Worm (Caenorhabditis elegans) whole organism, young adult: ENCODE measurements around the gene K05F1.13.

Experiments used
- B0336.3 ChIP-seq: fragments of 200-800 bp; sonication (Bioruptor generic); IDR thresholded peaks from 2 replicates; pipeline ENCODE4 v1.3.6; 2022; ENCODE audit warnings: missing genetic modification characterization, missing compliant biosample characterization
- D2030.7 ChIP-seq: fragments of 200-800 bp; sonication (Bioruptor generic); IDR thresholded peaks from 2 replicates; pipeline ENCODE4 v1.3.6; 2022; ENCODE audit warnings: missing genetic modification reagents, missing genetic modification characterization, missing compliant biosample characterization
- F10E7.11 ChIP-seq: sonication (generic microtip); optimal IDR thresholded peaks from 2 replicates; lab custom pipeline; 2017; ENCODE audit warnings: mild to moderate bottlenecking, missing genetic modification characterization, moderate library complexity, missing compliant biosample characterization
- F23B12.7 ChIP-seq: sonication (generic microtip); optimal IDR thresholded peaks from 2 replicates; lab custom pipeline; 2017; ENCODE audit warnings: missing genetic modification characterization, mild to moderate bottlenecking, missing compliant biosample characterization, antibody characterized with exemption, moderate library complexity; ENCODE audit not compliant: insufficient read depth
- F49E8.2 ChIP-seq: sonication (generic microtip); optimal IDR thresholded peaks from 3 replicates; lab custom pipeline; 2017; ENCODE audit warnings: missing genetic modification characterization, mild to moderate bottlenecking, missing compliant biosample characterization, antibody characterized with exemption, moderate library complexity; ENCODE audit not compliant: insufficient read depth
- Y53F4B.3 ChIP-seq: fragments of 200-800 bp; sonication (Bioruptor generic); IDR thresholded peaks from 2 replicates; pipeline ENCODE4 v1.3.6; 2022; ENCODE audit warnings: missing genetic modification reagents, missing genetic modification characterization, missing compliant biosample characterization
- Y53G8AR.9 ChIP-seq: fragments of 200-800 bp; sonication (Bioruptor generic); conservative IDR thresholded peaks from 2 replicates; pipeline ENCODE4 v1.3.6; 2022; ENCODE audit warnings: missing genetic modification reagents, missing genetic modification characterization, missing compliant biosample characterization
- Y56A3A.18 ChIP-seq: fragments of 200-800 bp; sonication (Bioruptor generic); IDR thresholded peaks from 2 replicates; pipeline ENCODE4 v1.3.6; 2022; ENCODE audit warnings: missing genetic modification reagents, missing genetic modification characterization, missing compliant biosample characterization
- Y95B8A.8 ChIP-seq: fragments of 200-800 bp; sonication (Bioruptor generic); IDR thresholded peaks from 2 replicates; pipeline ENCODE4 v1.3.6; 2022; ENCODE audit warnings: missing genetic modification reagents, missing genetic modification characterization, missing compliant biosample characterization
- ZK185.1 ChIP-seq: sonication (generic microtip); optimal IDR thresholded peaks from 2 replicates; lab custom pipeline; 2016; ENCODE audit warnings: mild to moderate bottlenecking, missing genetic modification characterization, missing compliant biosample characterization; ENCODE audit not compliant: poor library complexity, severe bottlenecking
- ama-1 ChIP-seq, 3 experiments: fragments of 150-350 bp in 1 of 3; sonication (generic microtip) in 2 of 3; optimal IDR thresholded peaks; 2 replicates each; lab custom pipeline; 2014 to 2018; ENCODE audit warnings: missing biosample characterization in 2 of 3, missing genetic modification characterization in 2 of 3, missing genetic modification reagents in 2 of 3
- aptf-2 ChIP-seq: fragments of 200-800 bp; sonication (Bioruptor generic); conservative IDR thresholded peaks from 2 replicates; pipeline ENCODE4 v1.3.6; 2022; ENCODE audit warnings: missing genetic modification reagents, missing genetic modification characterization, missing compliant biosample characterization
- atf-7 ChIP-seq: sonication (generic microtip); optimal IDR thresholded peaks from 2 replicates; lab custom pipeline; 2017; ENCODE audit warnings: mild to moderate bottlenecking, missing genetic modification characterization, missing compliant biosample characterization
- attf-5 ChIP-seq: fragments of 200-800 bp; sonication (Bioruptor generic); optimal IDR thresholded peaks from 2 replicates; lab custom pipeline; 2018; ENCODE audit warnings: mild to moderate bottlenecking, missing genetic modification characterization, missing compliant biosample characterization
- ccch-3 ChIP-seq: fragments of 200-800 bp; sonication (Bioruptor generic); optimal IDR thresholded peaks from 2 replicates; lab custom pipeline; 2018; ENCODE audit warnings: mild to moderate bottlenecking, missing genetic modification characterization, missing compliant biosample characterization
- cebp-1 ChIP-seq, 2 experiments: fragments of 200-800 bp in 1 of 2; sonication (Bioruptor generic) in 1 of 2; sonication (generic microtip) in 1 of 2; IDR thresholded peaks in 1 of 2; optimal IDR thresholded peaks in 1 of 2; 2 replicates each; pipeline versions ENCODE4 v1.3.6 to Lab custom; 2017 to 2022; ENCODE audit warnings: missing compliant biosample characterization in 2 of 2, missing genetic modification characterization in 2 of 2, mild to moderate bottlenecking in 1 of 2, missing genetic modification reagents in 1 of 2, moderate library complexity in 1 of 2
- ceh-100 ChIP-seq: fragments of 200-800 bp; sonication (Bioruptor generic); IDR thresholded peaks from 2 replicates; pipeline ENCODE4 v1.3.6; 2022; ENCODE audit warnings: missing genetic modification reagents, missing genetic modification characterization, missing compliant biosample characterization
- ceh-27 ChIP-seq: fragments of 200-800 bp; sonication (Bioruptor generic); optimal IDR thresholded peaks from 2 replicates; lab custom pipeline; 2018; ENCODE audit warnings: mild to moderate bottlenecking, missing genetic modification characterization, moderate library complexity, missing compliant biosample characterization
- dox-1 ChIP-seq: fragments of 200-800 bp; sonication (Bioruptor generic); IDR thresholded peaks from 2 replicates; pipeline ENCODE4 v1.3.6; 2022; ENCODE audit warnings: missing genetic modification reagents, missing genetic modification characterization, missing compliant biosample characterization
- dpl-1 ChIP-seq: fragments of 150-350 bp; optimal IDR thresholded peaks from 2 replicates; lab custom pipeline; 2014; ENCODE audit warnings: missing biosample characterization, missing genetic modification reagents, missing genetic modification characterization
- ets-4 ChIP-seq: fragments of 200-800 bp; sonication (Bioruptor generic); optimal IDR thresholded peaks from 2 replicates; lab custom pipeline; 2018; ENCODE audit warnings: mild to moderate bottlenecking, missing genetic modification characterization, missing compliant biosample characterization
- hmg-1.2 ChIP-seq: fragments of 200-800 bp; sonication (Bioruptor generic); IDR thresholded peaks from 2 replicates; pipeline ENCODE4 v1.3.6; 2022; ENCODE audit warnings: missing genetic modification reagents, missing genetic modification characterization, missing compliant biosample characterization
- hrde-1 ChIP-seq: sonication (generic microtip); optimal IDR thresholded peaks from 2 replicates; lab custom pipeline; 2016; ENCODE audit warnings: missing genetic modification characterization, mild to moderate bottlenecking, missing compliant biosample characterization, moderate library complexity, missing genotype, missing genetic modification reagents, borderline replicate concordance
- lin-40 ChIP-seq: sonication (generic microtip); optimal IDR thresholded peaks from 2 replicates; lab custom pipeline; 2016; ENCODE audit warnings: missing genetic modification characterization, mild to moderate bottlenecking, missing compliant biosample characterization, missing genotype, missing genetic modification reagents
- lir-1 ChIP-seq: fragments of 200-800 bp; sonication (Bioruptor generic); conservative IDR thresholded peaks from 2 replicates; pipeline ENCODE4 v1.3.6; 2022; ENCODE audit warnings: missing genetic modification reagents, missing genetic modification characterization, missing compliant biosample characterization
- lsy-27 ChIP-seq: sonication (generic microtip); optimal IDR thresholded peaks from 2 replicates; lab custom pipeline; 2017; ENCODE audit warnings: missing genetic modification characterization, mild to moderate bottlenecking, missing compliant biosample characterization, antibody characterized with exemption, missing genotype, borderline replicate concordance; ENCODE audit not compliant: insufficient read depth
- repo-1 ChIP-seq: sonication (generic microtip); optimal IDR thresholded peaks from 2 replicates; lab custom pipeline; 2017; ENCODE audit warnings: mild to moderate bottlenecking, missing genetic modification characterization, missing compliant biosample characterization
- snpc-4 ChIP-seq, 5 experiments: fragments of 150-350 bp in 1 of 5; sonication (generic microtip) in 4 of 5; optimal IDR thresholded peaks; 2 replicates each; lab custom pipeline; 2014 to 2018; ENCODE audit warnings: missing genetic modification characterization in 5 of 5, missing biosample characterization in 3 of 5, antibody characterized with exemption in 2 of 5, mild to moderate bottlenecking in 2 of 5, missing compliant biosample characterization in 2 of 5, missing genotype in 2 of 5, moderate library complexity in 2 of 5, missing genetic modification reagents in 1 of 5
- somi-1 ChIP-seq: fragments of 200-800 bp; sonication (Bioruptor generic); optimal IDR thresholded peaks from 2 replicates; lab custom pipeline; 2018; ENCODE audit warnings: mild to moderate bottlenecking, missing genetic modification characterization, missing compliant biosample characterization
- tbp1 ChIP-seq: fragments of 200-800 bp; sonication (Bioruptor generic); optimal IDR thresholded peaks from 2 replicates; lab custom pipeline; 2018; ENCODE audit warnings: mild to moderate bottlenecking, missing genetic modification characterization, missing compliant biosample characterization
- tlf-1 ChIP-seq: fragments of 200-800 bp; sonication (Bioruptor generic); optimal IDR thresholded peaks from 2 replicates; lab custom pipeline; 2018; ENCODE audit warnings: mild to moderate bottlenecking, missing genetic modification characterization, missing compliant biosample characterization
- ztf-28 ChIP-seq: fragments of 200-800 bp; sonication (Bioruptor generic); IDR thresholded peaks from 2 replicates; pipeline ENCODE4 v1.3.6; 2022; ENCODE audit warnings: missing genetic modification reagents, missing genetic modification characterization, missing compliant biosample characterization
- ztf-3 ChIP-seq: fragments of 200-800 bp; sonication (Bioruptor generic); optimal IDR thresholded peaks from 2 replicates; lab custom pipeline; 2018; ENCODE audit warnings: mild to moderate bottlenecking, missing genetic modification characterization, missing compliant biosample characterization

Gene K05F1.13

DNA sequence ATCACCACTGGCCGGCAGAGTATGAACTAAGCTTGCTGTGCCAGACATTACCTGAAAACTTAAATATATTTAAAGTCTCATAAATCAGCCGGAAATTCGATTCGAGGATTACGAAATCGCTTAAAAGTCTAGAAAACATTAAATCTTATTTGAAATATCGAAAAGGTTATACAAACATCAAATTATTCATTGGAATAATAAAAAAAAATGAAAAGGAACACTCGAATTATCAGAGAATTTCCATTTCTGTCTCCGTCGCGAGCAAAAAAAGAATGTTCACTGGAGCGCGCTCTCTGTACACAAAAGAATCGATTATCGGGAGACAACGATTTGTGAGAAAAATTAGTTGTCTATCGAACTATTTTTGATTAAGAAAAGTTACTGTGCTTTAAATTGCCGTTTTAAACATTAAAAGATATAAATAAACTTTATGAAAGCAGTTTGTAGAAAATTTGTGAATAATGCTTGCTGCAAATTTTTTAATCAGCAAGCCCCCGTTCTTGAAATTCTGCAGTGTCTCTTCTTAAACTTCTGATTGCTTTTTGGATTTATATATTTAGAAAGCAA lies 47.3 kb downstream of the K05F1.13 start, which contains the start of gene fzo-1 (continued):
- TF ChIP-seq snpc-4 (GFP tag; optimal IDR thresholded peaks at IDR 0.05; lab: Kevin White, UChicago) (no peak), snpc-4 (tag; optimal IDR thresholded peaks at IDR 0.05; lab: Kevin White, UChicago) (peak in 2 of 4 experiments; percentile 5 to 49), ceh-27 (peak; percentile 33), F49E8.2 (tag; lab: Kevin White, UChicago) (no peak), D2030.7 (GFP tag; lab: Robert Waterston, UW) (no peak), hmg-1.2 (GFP tag; lab: Robert Waterston, UW) (peak; percentile 17; the same call in 1 of the 2 replicates), Y53G8AR.9 (GFP tag; lab: Robert Waterston, UW) (no peak), Y95B8A.8 (GFP tag; lab: Robert Waterston, UW) (no peak), ceh-100 (GFP tag; lab: Robert Waterston, UW) (peak; percentile 91), ZK185.1 (tag; lab: Kevin White, UChicago) (no peak), attf-5 (GFP tag; lab: Kevin White, UChicago) (peak; percentile 1), ztf-28 (GFP tag; lab: Robert Waterston, UW) (no peak), ets-4 (no peak), dpl-1 (no peak), ztf-3 (GFP tag; lab: Kevin White, UChicago) (no peak), hrde-1 (no peak), tlf-1 (GFP tag; lab: Kevin White, UChicago) (no peak), F23B12.7 (tag; lab: Kevin White, UChicago) (no peak), repo-1 (tag; lab: Kevin White, UChicago) (no peak), somi-1 (GFP tag; lab: Kevin White, UChicago) (no peak), cebp-1 (GFP tag; IDR thresholded peaks at IDR 0.05; lab: Robert Waterston, UW) (no peak), cebp-1 (tag; optimal IDR thresholded peaks at IDR 0.05; lab: Kevin White, UChicago) (peak; percentile 9), Y56A3A.18 (GFP tag; lab: Robert Waterston, UW) (no peak), lsy-27 (tag; lab: Kevin White, UChicago) (no peak), dox-1 (GFP tag; lab: Robert Waterston, UW) (no peak), ama-1 (optimal IDR thresholded peaks at IDR 0.05; lab: Kevin White, UChicago) (no peak), ama-1 (GFP tag; optimal IDR thresholded peaks at IDR 0.05; lab: Kevin White, UChicago) (no peak), atf-7 (tag; lab: Kevin White, UChicago) (no peak), lin-40 (tag; lab: Kevin White, UChicago) (no peak), Y53F4B.3 (GFP tag; lab: Robert Waterston, UW) (no peak), B0336.3 (GFP tag; lab: Robert Waterston, UW) (no peak), aptf-2 (GFP tag; lab: Robert Waterston, UW) (no peak), tbp1 (GFP tag; lab: Kevin White, UChicago) (no peak), lir-1 (GFP tag; lab: Robert Waterston, UW) (no peak)

DNA sequence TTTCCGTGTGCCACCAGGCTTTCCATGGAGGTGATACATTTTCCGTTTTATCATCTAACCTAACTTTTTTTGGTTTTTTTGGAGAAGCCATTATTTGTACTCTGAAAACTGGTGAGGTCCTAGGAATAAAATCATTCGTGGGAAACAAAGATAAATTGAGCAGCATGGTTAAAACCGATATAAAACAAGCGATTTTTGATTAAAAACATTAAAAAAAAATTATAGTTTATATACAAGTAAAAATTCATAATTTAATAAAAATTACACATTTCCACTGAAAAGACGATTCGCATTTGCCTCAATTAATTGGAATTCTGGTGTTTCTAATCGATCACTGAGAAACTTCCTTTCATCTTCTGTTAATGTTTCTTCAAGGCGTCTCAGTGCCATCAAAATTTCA lies 49.5 kb downstream of the K05F1.13 start, which contains the start of gene ZK1248.15:
Gene ZK1248.15 (minus strand): TSS at position 101 of the 400 bp plus-strand sequence.
- no peak for TF ChIP-seq F10E7.11 (tag; lab: Kevin White, UChicago)
- no peak for TF ChIP-seq ccch-3 (GFP tag; lab: Kevin White, UChicago)
